Fruit fly (Drosophila melanogaster): ENCODE results near the gene CG7488.

CG7488 gene

DNA sequence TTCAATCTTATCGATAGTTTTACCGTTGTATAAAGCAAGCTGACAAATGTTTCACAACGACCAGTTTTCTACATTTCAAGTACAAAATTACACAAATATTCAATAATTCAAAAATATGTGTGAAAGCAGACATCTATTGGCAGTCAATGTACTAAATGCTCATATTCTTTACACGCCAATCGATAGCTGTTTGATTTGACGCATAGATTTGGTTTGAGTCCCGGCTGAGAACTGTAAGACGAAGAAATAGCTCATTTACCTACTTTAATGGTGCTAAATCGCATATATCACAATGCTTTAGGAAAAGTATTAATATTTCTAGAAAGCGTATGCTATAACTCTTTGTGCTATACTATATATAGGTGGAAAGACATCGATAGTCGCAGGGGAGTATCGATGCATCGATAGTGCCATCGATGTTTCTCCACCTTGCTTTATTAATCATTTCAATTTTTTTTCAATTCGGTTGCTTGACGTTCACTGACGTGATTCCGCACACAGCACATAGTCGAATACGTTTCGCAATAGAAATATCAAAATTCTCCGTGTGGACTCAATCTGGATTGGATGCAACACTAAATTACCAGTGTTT is 14.7 kb upstream of the CG7488 start, which contains the start of gene Paip2:
Gene Paip2 (plus strand): TSS at position 165 of the 592 bp plus-strand sequence.
- TF ChIP-seq Sin3A (optimal IDR thresholded peaks at IDR 0.05) (no peak), insv (optimal IDR thresholded peaks at IDR 0.05) (no peak)

DNA sequence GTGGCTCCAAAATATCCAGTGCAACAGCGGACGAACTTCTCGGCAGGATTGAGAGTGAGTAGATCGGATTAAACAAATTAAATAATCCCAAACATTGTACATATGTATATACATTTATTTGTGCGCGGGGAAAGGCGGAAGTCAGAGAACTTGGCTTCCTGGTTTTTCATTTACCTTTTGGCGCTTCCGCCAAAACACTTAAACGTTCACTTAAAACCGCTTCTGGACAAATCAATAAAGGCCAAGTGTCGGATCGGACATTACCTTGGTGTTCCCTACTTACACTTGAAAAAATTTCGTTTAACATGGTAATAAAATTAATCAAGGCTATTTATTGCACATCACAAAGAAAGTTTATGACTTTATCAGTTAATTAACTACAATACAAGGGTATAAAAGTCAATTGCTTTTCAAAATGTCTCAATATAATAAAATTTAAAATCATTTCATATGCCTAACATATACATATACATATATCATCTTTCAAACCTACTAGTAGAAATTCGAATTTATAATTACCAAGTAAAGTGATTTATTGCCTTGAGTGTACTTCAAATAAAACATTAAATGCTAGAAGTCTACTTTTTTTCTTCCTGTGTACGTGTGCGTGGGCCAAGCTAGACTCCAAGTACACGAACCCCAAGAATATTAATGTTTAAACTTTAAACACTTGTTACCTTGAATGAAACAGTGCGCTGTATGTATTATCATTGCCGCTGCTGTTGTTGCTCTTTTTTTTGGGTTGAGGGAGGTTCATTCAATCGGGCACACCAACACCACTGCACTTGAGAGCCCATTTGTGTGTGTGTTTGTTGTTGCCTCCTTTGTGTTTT is 13.9 kb upstream of the CG7488 start:
- TF ChIP-seq Sin3A (optimal IDR thresholded peaks at IDR 0.05): no peak
- no peak for TF ChIP-seq Myc (optimal IDR thresholded peaks at IDR 0.05)
- no peak for TF ChIP-seq h (optimal IDR thresholded peaks at IDR 0.05)
- TF ChIP-seq insv (optimal IDR thresholded peaks at IDR 0.05): no peak
- TF ChIP-seq ttk (optimal IDR thresholded peaks at IDR 0.05): no peak
- no peak for TF ChIP-seq psq (optimal IDR thresholded peaks at IDR 0.05)

DNA sequence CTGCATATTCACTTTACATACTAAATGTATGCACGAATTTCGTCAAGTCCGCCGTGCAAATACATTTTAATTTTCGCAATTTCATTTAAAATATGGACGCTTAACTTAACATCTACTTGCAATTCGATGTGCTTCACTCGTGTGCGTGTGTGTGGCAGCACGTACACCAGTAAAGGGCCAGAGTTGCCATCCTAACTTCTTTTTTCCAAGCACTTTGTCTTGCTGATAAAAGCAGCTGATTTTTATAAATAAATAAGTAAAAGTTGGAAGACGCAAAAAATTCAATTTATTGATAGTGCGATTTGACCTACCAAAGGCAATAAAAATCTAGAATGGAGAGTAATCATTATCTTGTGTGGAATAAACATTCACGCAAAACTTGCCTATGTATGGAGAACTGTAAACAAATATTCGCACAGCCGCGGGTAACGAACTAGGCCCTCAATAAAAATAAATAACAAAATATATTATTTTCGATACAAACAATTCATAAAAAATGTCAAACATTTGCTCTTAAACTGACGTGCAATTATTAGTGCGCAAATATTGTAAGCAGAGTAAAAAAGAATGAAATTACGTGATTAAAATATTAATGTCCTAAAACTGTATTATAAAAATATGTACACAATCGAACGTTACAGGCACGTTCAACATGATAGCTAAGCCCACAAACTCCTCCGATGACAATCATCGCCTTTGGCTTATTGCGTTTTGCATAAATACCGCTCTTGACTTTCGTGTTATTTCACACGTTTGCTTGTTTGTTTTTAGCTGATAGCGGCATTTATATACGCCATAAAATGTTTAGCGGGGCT is 13.0 kb upstream of the CG7488 start:
- TF ChIP-seq psq (optimal IDR thresholded peaks at IDR 0.05) (no peak), insv (optimal IDR thresholded peaks at IDR 0.05) (no peak), ttk (optimal IDR thresholded peaks at IDR 0.05) (no peak), h (optimal IDR thresholded peaks at IDR 0.05) (no peak), Myc (optimal IDR thresholded peaks at IDR 0.05) (no peak), Sin3A (optimal IDR thresholded peaks at IDR 0.05) (no peak)

DNA sequence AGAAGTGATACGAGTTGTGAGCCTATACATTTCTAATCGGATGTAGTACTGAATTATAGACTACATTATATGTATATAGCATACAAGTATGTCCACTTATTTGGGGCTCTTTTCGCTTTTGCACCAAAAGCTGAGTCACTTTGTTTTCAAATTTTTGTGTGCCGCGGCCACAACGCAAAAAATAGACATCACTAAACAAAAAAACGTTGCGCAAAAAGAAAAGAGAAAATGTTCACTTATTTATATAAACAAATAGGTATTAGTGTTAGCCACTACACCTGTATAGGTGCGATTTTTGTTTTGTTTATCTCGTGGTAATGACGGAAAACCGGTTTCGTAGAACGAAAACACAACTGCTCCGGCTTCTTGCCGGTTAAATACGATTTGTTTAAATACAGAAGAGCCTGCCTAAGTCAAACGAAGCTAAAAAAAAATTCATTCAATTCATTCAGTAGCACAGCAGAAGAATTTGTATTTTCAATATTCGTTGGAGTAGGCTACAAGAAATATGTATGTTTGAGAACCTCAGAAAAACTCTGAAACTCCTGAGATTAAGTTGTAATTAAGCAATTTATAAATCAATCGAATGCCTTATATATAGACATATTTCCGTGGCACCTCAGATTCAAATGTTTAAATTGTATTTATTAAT is 12.3 kb upstream of the CG7488 start:
- no peak for TF ChIP-seq Myc (optimal IDR thresholded peaks at IDR 0.05)
- no peak for TF ChIP-seq insv (optimal IDR thresholded peaks at IDR 0.05)
- TF ChIP-seq psq (optimal IDR thresholded peaks at IDR 0.05): no peak
- no peak for TF ChIP-seq h (optimal IDR thresholded peaks at IDR 0.05)
- no peak for TF ChIP-seq ttk (optimal IDR thresholded peaks at IDR 0.05)
- no peak for TF ChIP-seq Sin3A (optimal IDR thresholded peaks at IDR 0.05)

DNA sequence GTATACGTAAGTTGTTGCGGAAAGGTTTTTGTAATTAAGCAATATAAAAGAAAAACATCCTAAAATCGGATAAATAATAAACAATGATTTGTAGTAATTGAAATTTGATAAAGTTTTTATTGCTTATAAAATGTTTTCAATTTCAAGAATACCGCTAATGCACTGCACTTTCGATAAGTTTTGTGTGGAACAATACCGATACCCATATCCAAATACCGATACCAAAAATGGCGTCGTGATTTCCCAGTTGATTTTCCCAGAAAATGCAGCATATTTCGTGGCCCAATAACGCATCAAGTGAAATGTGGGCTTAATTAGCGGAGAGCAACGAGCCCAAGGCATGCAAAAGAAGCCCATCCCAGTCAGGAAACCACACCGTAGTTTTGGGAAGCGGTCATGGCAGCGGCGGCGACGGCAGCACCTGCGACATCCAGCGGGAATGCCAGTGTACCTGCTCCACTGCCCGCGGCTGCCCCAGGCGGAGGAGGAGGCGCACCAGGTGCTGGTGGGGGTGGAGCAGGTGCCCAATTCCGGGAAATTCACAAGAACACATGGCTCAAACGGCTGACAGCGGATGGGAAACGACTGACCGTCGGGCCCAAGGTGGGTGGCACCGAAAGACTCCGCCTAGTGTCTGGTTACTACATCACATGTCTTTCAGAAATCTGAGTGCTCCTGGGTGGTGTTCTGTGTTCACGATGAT is 9.4 kb upstream of the CG7488 start, which contains the start of gene CG31342:
Gene CG31342 (plus strand): TSS at position 214 of the 703 bp plus-strand sequence.
- TF ChIP-seq ttk (optimal IDR thresholded peaks at IDR 0.05): no peak
- no peak for TF ChIP-seq psq (optimal IDR thresholded peaks at IDR 0.05)
- no peak for TF ChIP-seq insv (optimal IDR thresholded peaks at IDR 0.05)
- no peak for TF ChIP-seq Myc (optimal IDR thresholded peaks at IDR 0.05)
- TF ChIP-seq Sin3A (optimal IDR thresholded peaks at IDR 0.05): no peak
- TF ChIP-seq h (optimal IDR thresholded peaks at IDR 0.05): no peak

DNA sequence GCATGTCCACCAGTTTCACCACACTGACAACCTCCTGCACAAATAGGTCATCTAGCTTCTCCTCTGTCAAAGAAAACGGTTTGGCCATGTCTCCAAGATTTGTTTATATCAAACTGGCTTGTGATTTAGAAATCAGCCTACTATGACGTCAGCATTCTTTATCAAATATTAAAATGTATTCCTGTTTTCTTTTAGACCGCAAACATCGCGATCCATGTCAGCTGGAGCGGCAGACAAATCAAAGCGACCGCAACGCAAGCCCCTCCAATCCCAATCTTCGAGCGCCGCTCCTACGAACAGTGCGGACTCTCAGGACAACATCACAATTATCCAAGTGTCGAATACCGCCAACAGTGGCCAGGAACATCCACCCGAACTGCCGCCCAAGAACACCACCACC is 7.0 kb upstream of the CG7488 start, which contains the start of gene CG14383:
Gene CG14383 (minus strand): TSS at position 101 of the 400 bp plus-strand sequence.
- TF ChIP-seq ttk (optimal IDR thresholded peaks at IDR 0.05) (no peak), h (optimal IDR thresholded peaks at IDR 0.05) (no peak), psq (optimal IDR thresholded peaks at IDR 0.05) (no peak), Sin3A (optimal IDR thresholded peaks at IDR 0.05) (no peak), insv (optimal IDR thresholded peaks at IDR 0.05) (no peak)

DNA sequence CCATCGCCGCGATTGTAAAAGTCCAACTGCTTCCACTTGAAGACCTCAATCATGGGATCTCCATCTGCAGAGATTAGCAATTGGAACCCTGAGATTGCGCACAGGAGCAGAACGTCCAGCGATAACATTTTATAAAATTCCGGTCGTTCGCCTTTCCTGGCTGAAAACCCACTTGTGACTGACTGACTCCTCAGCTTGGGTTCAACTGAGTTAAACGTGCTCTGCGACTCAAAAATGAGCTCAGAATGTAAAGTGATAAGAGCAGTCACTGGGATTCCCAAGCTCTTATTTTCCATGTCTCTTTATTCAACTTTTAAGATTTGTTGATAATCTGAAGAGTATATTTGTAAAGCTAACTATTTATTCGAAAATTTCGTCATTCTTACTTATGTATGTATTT is 2.4 kb upstream of the CG7488 start, which contains the start of gene yellow-f:
Gene yellow-f (minus strand): TSS at position 184 of the 400 bp plus-strand sequence.
- TF ChIP-seq Myc (optimal IDR thresholded peaks at IDR 0.05) (no peak), psq (optimal IDR thresholded peaks at IDR 0.05) (no peak), insv (optimal IDR thresholded peaks at IDR 0.05) (no peak), h (optimal IDR thresholded peaks at IDR 0.05) (no peak), ttk (optimal IDR thresholded peaks at IDR 0.05) (no peak), Sin3A (optimal IDR thresholded peaks at IDR 0.05) (no peak)

DNA sequence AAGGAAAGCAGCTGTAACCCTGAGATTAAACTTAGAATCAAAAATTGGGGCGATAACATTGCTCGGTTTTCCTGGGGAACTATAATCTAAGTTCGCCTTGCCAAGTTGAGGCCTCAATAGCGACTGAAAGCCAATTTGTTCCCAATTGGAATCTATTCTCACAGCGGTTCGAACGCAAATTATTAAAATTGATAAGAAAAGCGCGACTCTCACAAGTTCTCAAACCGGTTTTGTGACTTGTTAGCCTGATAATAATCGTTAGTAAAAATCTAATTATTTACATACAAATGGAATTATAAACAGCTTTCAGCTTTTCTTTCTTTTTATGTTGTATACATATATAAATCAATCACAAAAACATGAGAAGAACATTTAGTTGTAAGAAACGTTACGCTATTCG is 373 bp upstream of the CG7488 start, which contains the start of gene yellow-f2:
Gene yellow-f2 (minus strand): TSS at position 101 of the 400 bp plus-strand sequence.
- no peak for TF ChIP-seq psq (optimal IDR thresholded peaks at IDR 0.05)
- TF ChIP-seq h (optimal IDR thresholded peaks at IDR 0.05): no peak
- no peak for TF ChIP-seq Sin3A (optimal IDR thresholded peaks at IDR 0.05)
- TF ChIP-seq insv (optimal IDR thresholded peaks at IDR 0.05): no peak
- no peak for TF ChIP-seq ttk (optimal IDR thresholded peaks at IDR 0.05)
- TF ChIP-seq Myc (optimal IDR thresholded peaks at IDR 0.05): no peak

DNA sequence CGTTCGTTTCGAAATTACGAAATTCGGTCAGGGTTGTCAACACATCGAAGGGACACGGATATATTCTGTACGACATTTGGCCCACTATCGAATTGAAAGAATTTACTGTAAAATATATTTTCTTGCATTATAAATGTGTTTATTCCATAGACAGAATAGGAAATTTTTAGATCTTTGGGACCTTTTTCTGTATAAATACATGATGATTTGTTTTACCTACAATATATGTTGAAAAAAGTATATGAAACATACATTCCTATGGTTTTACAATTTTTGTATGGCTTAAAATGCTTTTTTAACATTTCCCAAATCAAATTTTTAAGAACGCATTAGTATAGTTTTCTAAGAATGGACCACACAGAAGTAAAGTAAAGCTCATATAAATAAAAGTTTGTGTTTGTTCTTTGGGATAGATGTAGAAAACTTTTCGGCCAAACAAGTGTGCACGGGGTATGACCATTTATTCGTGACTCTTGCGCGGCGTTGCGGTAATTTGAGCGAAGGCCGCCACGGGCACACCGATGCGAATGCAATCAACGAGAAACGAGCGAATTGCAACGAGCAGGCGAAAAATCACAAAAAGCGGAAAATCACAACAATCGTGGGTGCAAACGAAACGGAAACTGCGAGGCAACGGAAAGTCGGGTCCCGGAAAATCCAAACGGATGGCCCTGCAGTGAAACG is 2.3 kb downstream of the CG7488 start, which contains the start of the genes CG17327, CG44194 and CG7518:
Gene CG17327 (minus strand): TSS at position 177 of the 684 bp plus-strand sequence.
Gene CG44194 (minus strand): TSS at position 177 of the 684 bp plus-strand sequence.
Gene CG7518 (plus strand): TSS at position 540 of the 684 bp plus-strand sequence.
- TF ChIP-seq insv (optimal IDR thresholded peaks at IDR 0.05): no peak
- no peak for TF ChIP-seq Sin3A (optimal IDR thresholded peaks at IDR 0.05)
- TF ChIP-seq psq (optimal IDR thresholded peaks at IDR 0.05): no peak
- TF ChIP-seq Myc (optimal IDR thresholded peaks at IDR 0.05): no peak
- no peak for TF ChIP-seq ttk (optimal IDR thresholded peaks at IDR 0.05)
- no peak for TF ChIP-seq h (optimal IDR thresholded peaks at IDR 0.05)

DNA sequence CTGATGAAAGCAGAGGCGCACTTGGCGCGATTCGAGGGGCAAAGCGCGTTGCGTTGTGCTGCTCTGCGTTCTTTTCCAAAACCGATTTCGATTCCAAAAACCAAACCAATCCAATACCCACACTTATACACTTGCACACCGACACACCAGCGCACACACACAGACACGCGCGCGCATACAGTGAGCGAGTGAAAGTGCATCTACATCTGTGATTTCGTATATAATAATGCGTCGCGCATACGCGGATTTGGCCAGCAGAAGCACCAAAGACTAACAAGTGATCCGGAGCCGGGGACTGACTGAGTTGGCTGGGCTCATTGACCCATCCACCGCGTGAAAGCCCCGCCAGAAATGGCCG is 2.8 kb downstream of the CG7488 start:
- no peak for TF ChIP-seq Sin3A (optimal IDR thresholded peaks at IDR 0.05)
- no peak for TF ChIP-seq ttk (optimal IDR thresholded peaks at IDR 0.05)
- TF ChIP-seq insv (optimal IDR thresholded peaks at IDR 0.05): no peak
- TF ChIP-seq psq (optimal IDR thresholded peaks at IDR 0.05): no peak

All from Kc167 (cell line).